Worm (Caenorhabditis elegans): Measurements from ENCODE around the gene vem-1.

- TF ChIP-seq flt-1 (GFP tag; IDR thresholded peaks at IDR 0.05): no peak
- no peak for TF ChIP-seq cog-1 (tag; optimal IDR thresholded peaks at IDR 0.05)
- TF ChIP-seq ztf-29 (GFP tag; IDR thresholded peaks at IDR 0.05): no peak
Observed at ce11 chrX:8078374-8078773, 10.0 kb downstream of the vem-1 start.

Measured in whole organism, midembryonic.